Fruit fly (Drosophila melanogaster): ENCODE data around the gene CG3191.

CG3191 gene

DNA sequence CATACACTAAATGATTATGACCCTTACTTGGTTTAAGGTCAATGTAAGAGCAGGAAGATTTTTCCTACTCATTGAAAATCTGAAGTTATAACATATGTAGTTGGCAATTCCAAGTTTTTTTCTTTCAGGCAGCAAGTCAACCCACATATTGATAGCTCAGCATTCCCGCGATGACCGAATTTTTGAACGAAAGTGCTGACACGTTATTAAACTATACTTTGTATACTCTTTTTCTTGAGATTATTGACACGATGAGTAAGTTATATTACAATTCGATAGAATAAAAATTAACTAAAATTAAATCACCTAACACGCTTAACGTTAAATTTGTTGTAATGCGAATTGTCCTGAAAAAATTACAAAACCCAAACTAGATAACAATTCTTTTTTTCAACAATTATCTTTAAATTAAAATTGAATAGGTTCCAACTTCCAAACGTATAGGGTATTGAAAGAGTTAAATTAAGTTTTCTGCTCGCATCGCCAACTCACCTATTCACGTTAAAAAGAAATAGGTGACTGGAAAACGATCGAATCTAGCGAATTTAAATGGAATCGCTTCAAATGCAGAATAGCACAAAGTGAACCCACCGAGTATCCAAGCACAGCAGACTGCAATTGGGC lies 23.6 kb upstream of the CG3191 start, which contains the start of gene Vml:
Gene Vml (plus strand): TSS at position 574 of the 624 bp plus-strand sequence.
- no peak for TF ChIP-seq CG11085 (GFP tag; IDR thresholded peaks at IDR 0.05)
- no peak for TF ChIP-seq nom (GFP tag; optimal IDR thresholded peaks at IDR 0.05)
- TF ChIP-seq sens (GFP tag): peak; percentile 57
- no peak for TF ChIP-seq Atf-2 (GFP tag; optimal IDR thresholded peaks at IDR 0.05)
- TF ChIP-seq Dll (GFP tag; IDR thresholded peaks at IDR 0.05; ENCODE audit: partially characterized antibody): peak; percentile 14; the same call in 2 of the 4 replicates
- no peak for TF ChIP-seq gro (GFP tag; optimal IDR thresholded peaks at IDR 0.05)

DNA sequence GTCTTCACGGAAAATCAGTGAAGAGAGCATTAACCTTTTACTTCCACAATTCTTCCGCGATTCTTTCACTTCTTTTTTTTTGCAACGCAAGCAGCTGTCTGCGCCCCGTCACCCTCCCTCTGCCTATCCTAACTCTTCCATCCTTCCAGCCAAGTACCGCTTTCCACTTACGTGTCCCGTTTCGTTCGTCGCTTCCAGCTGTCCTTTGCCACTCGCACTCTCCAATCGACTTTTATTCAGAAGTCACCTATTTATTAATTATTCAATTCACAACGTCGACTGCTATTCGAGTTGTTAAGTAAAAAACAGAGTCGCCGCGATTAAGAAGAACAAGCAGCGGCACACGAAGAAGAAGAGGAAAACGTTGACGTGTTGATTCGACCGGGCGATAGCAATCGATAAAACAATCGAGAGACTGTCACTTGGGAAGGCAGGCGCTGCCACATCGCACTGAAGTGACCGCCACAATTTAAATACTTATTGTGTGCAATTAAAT lies 23.0 kb upstream of the CG3191 start, which contains the start of gene Grp170:
Gene Grp170 (minus strand): TSS at position 365 of the 496 bp plus-strand sequence.
- TF ChIP-seq row (GFP tag; IDR thresholded peaks at IDR 0.05) (no peak), CG3847 (GFP tag; IDR thresholded peaks at IDR 0.05) (peak; percentile 69), CG6791 (GFP tag; IDR thresholded peaks at IDR 0.05; ENCODE audit: partially characterized antibody) (peak; percentile 95), CG11723 (GFP tag; optimal IDR thresholded peaks at IDR 0.05) (no peak), Drgx (GFP tag; IDR thresholded peaks at IDR 0.05) (no peak), wek (GFP tag; optimal IDR thresholded peaks at IDR 0.05) (no peak), Hr78 (GFP tag; optimal IDR thresholded peaks at IDR 0.05) (no peak), crol (GFP tag; IDR thresholded peaks at IDR 0.05) (peak; percentile 94), pho (GFP tag; optimal IDR thresholded peaks at IDR 0.05) (no peak), CG17829 (tag; optimal IDR thresholded peaks at IDR 0.05) (peak; percentile 22), CoRest (tag; optimal IDR thresholded peaks at IDR 0.05) (no peak), chm (GFP tag; IDR thresholded peaks at IDR 0.05) (no peak), CG32767 (GFP tag; IDR thresholded peaks at IDR 0.05) (no peak), Camta (GFP tag; optimal IDR thresholded peaks at IDR 0.05) (no peak), maf-S (GFP tag; optimal IDR thresholded peaks at IDR 0.05) (no peak), CG18011 (GFP tag; optimal IDR thresholded peaks at IDR 0.05) (no peak), Sin3A (optimal IDR thresholded peaks at IDR 0.05) (peak; percentile 72), CG4328 (GFP tag; optimal IDR thresholded peaks at IDR 0.05) (no peak), yki (optimal IDR thresholded peaks at IDR 0.05) (no peak), CG3838 (GFP tag; optimal IDR thresholded peaks at IDR 0.05) (no peak), BEAF-32 (GFP tag; optimal IDR thresholded peaks at IDR 0.05) (peak; percentile 91), otp (GFP tag; IDR thresholded peaks at IDR 0.05) (no peak), BtbVII (GFP tag; optimal IDR thresholded peaks at IDR 0.05) (no peak), CG15696 (tag; optimal IDR thresholded peaks at IDR 0.05) (no peak), sc (optimal IDR thresholded peaks at IDR 0.05) (no peak), sc (GFP tag; optimal IDR thresholded peaks at IDR 0.05) (no peak), Dip2 (GFP tag; IDR thresholded peaks at IDR 0.05) (no peak), CG42726 (GFP tag; IDR thresholded peaks at IDR 0.05; ENCODE audit: partially characterized antibody) (peak; percentile 93), gfzf (GFP tag; optimal IDR thresholded peaks at IDR 0.05) (peak; percentile 25), CG30431 (GFP tag; optimal IDR thresholded peaks at IDR 0.05) (no peak), zfh1 (GFP tag; IDR thresholded peaks at IDR 0.05) (no peak), tll (GFP tag; optimal IDR thresholded peaks at IDR 0.05) (peak in 1 of 2 experiments; percentile 52), CG18764 (GFP tag; optimal IDR thresholded peaks at IDR 0.05) (no peak), YL-1 (GFP tag; optimal IDR thresholded peaks at IDR 0.05) (peak; percentile 80), CG12104 (GFP tag; optimal IDR thresholded peaks at IDR 0.05) (no peak), CG11398 (GFP tag; optimal IDR thresholded peaks at IDR 0.05) (no peak), B-H1 (GFP tag; IDR thresholded peaks at IDR 0.05) (no peak), luna (GFP tag; optimal IDR thresholded peaks at IDR 0.05) (no peak), Trl (optimal IDR thresholded peaks at IDR 0.05) (no peak), Trl (GFP tag; optimal IDR thresholded peaks at IDR 0.05) (no peak), CG12659 (GFP tag; optimal IDR thresholded peaks at IDR 0.05) (peak; percentile 44), ci (GFP tag; IDR thresholded peaks at IDR 0.05) (no peak), fru (optimal IDR thresholded peaks at IDR 0.05) (no peak), CG1024 (GFP tag; IDR thresholded peaks at IDR 0.05) (no peak), Gsc (GFP tag; IDR thresholded peaks at IDR 0.05) (no peak)

All from whole organism, embryonic.